Worm (Caenorhabditis elegans): ENCODE data around the gene ZC250.4.

- TF ChIP-seq scrt-1 (GFP tag; IDR thresholded peaks at IDR 0.05), result no peak
- no peak for TF ChIP-seq tbx-11 (GFP tag; IDR thresholded peaks at IDR 0.05)
- no peak for TF ChIP-seq tra-4 (tag; optimal IDR thresholded peaks at IDR 0.05)
- TF ChIP-seq hmbx-1 (tag; optimal IDR thresholded peaks at IDR 0.05), result no peak
- TF ChIP-seq ama-1 (optimal IDR thresholded peaks at IDR 0.05), result no peak
- no peak for TF ChIP-seq ceh-36 (tag; optimal IDR thresholded peaks at IDR 0.05)
- TF ChIP-seq B0310.2 (tag; optimal IDR thresholded peaks at IDR 0.05), result no peak
- TF ChIP-seq ets-7 (tag; optimal IDR thresholded peaks at IDR 0.05), result no peak
- no peak for TF ChIP-seq pes-1 (GFP tag; IDR thresholded peaks at IDR 0.05)
- no peak for TF ChIP-seq tbx-37 (GFP tag; conservative IDR thresholded peaks at IDR 0.05)
Observed at ce11 chrV:5836616-5836982, 23.7 kb upstream of the ZC250.4 start, which contains the start of gene col-140.
